Fruit fly (Drosophila melanogaster) whole organism, embryonic: ENCODE measurements around the gene Rack1.

Experiments
- CG11247 ChIP-seq: fragments of 200-800 bp; sonication (Bioruptor generic); IDR thresholded peaks from 2 replicates; pipeline ENCODE4 v1.3.6; 2022; ENCODE audit warnings: missing biosample characterization, missing genetic modification characterization
- CG11456 ChIP-seq: fragments of 200-800 bp; sonication (Bioruptor generic); IDR thresholded peaks from 3 replicates; pipeline ENCODE4 v1.3.6; 2022; ENCODE audit warnings: missing biosample characterization, missing genetic modification characterization
- CG12744 ChIP-seq: fragments of 200-800 bp; sonication (Bioruptor generic); optimal IDR thresholded peaks from 2 replicates; lab custom pipeline; 2016; ENCODE audit warnings: missing biosample characterization, missing genetic modification characterization
- CG14667 ChIP-seq: fragments of 200-800 bp; sonication (Bioruptor generic); IDR thresholded peaks from 2 replicates; pipeline ENCODE4 v1.3.6; 2022; ENCODE audit warnings: missing biosample characterization, missing genetic modification characterization
- CG17359 ChIP-seq: fragments of 200-800 bp; sonication (Bioruptor generic); optimal IDR thresholded peaks from 3 replicates; lab custom pipeline; 2018; ENCODE audit warnings: missing biosample characterization, mild to moderate bottlenecking, missing genetic modification characterization, moderate library complexity
- CG1792 ChIP-seq: fragments of 200-800 bp; sonication (Bioruptor generic); optimal IDR thresholded peaks from 2 replicates; lab custom pipeline; 2016; ENCODE audit warnings: missing biosample characterization, missing genetic modification characterization
- CG2120 ChIP-seq: fragments of 200-800 bp; sonication (Bioruptor generic); optimal IDR thresholded peaks from 3 replicates; lab custom pipeline; 2016; ENCODE audit warnings: missing biosample characterization, missing genetic modification characterization
- CG3163 ChIP-seq: fragments of 200-800 bp; sonication (Bioruptor generic); optimal IDR thresholded peaks from 3 replicates; lab custom pipeline; 2016; ENCODE audit warnings: missing biosample characterization, missing genetic modification characterization
- CG4617 ChIP-seq: fragments of 200-800 bp; sonication (Bioruptor generic); optimal IDR thresholded peaks from 3 replicates; lab custom pipeline; 2016; ENCODE audit warnings: missing biosample characterization, missing genetic modification characterization, borderline replicate concordance
- CG5180 ChIP-seq: fragments of 200-800 bp; sonication (Bioruptor generic); optimal IDR thresholded peaks from 3 replicates; lab custom pipeline; 2017; ENCODE audit warnings: missing biosample characterization, missing genetic modification characterization, mild to moderate bottlenecking, moderate library complexity, missing genetic modification reagents
- CG7357 ChIP-seq: fragments of 200-800 bp; sonication (Bioruptor generic); IDR thresholded peaks from 3 replicates; pipeline ENCODE4 v1.3.6; 2022; ENCODE audit warnings: missing biosample characterization, missing genetic modification characterization
- CG7839 ChIP-seq: fragments of 200-800 bp; sonication (Bioruptor generic); optimal IDR thresholded peaks from 3 replicates; lab custom pipeline; 2018; ENCODE audit warnings: missing biosample characterization, mild to moderate bottlenecking, missing genetic modification characterization, moderate library complexity
- CG7963 ChIP-seq: fragments of 200-800 bp; sonication (Bioruptor generic); IDR thresholded peaks from 3 replicates; pipeline ENCODE4 v1.3.6; 2022; ENCODE audit warnings: missing biosample characterization, missing genetic modification characterization; ENCODE audit not compliant: partially characterized antibody
- CG8478 ChIP-seq: fragments of >200 bp; optimal IDR thresholded peaks from 2 replicates; lab custom pipeline; 2018
- CG9215 ChIP-seq: fragments of 200-800 bp; sonication (Bioruptor generic); IDR thresholded peaks from 2 replicates; pipeline ENCODE4 v1.3.6; 2022; ENCODE audit warnings: missing biosample characterization, missing genetic modification characterization
- CG9609 ChIP-seq: fragments of 200-800 bp; sonication (Bioruptor generic); optimal IDR thresholded peaks from 3 replicates; lab custom pipeline; 2016; ENCODE audit warnings: missing biosample characterization, missing genetic modification characterization
- Camta ChIP-seq: fragments of 200-800 bp; sonication (Bioruptor generic); optimal IDR thresholded peaks from 2 replicates; lab custom pipeline; 2016; ENCODE audit warnings: missing biosample characterization, missing genetic modification characterization
- D19B ChIP-seq: fragments of 200-800 bp; sonication (Bioruptor generic); optimal IDR thresholded peaks from 2 replicates; lab custom pipeline; 2017; ENCODE audit warnings: missing biosample characterization, mild to moderate bottlenecking, missing genetic modification characterization
- Gsc ChIP-seq: fragments of 200-800 bp; sonication (Bioruptor generic); IDR thresholded peaks from 2 replicates; pipeline ENCODE4 v1.3.6; 2022; ENCODE audit warnings: missing biosample characterization, missing genetic modification characterization
- Hr39 ChIP-seq: fragments of >200 bp; optimal IDR thresholded peaks from 2 replicates; lab custom pipeline; 2017
- Hr78 ChIP-seq, 2 experiments: fragments of 200-800 bp in 1 of 2; fragments of >200 bp in 1 of 2; sonication (Bioruptor generic) in 1 of 2; optimal IDR thresholded peaks; 2 replicates each; lab custom pipeline; 2017 to 2019; ENCODE audit warnings: missing biosample characterization in 2 of 2, missing genetic modification characterization in 2 of 2, mild to moderate bottlenecking in 1 of 2, moderate library complexity in 1 of 2
- Jarid2 ChIP-seq: fragments of 200-800 bp; sonication (Bioruptor generic); optimal IDR thresholded peaks from 3 replicates; lab custom pipeline; 2017; ENCODE audit warnings: mild to moderate bottlenecking, missing biosample characterization, missing genetic modification reagents, missing genetic modification characterization
- Neu2 ChIP-seq: fragments of 200-800 bp; sonication (Bioruptor generic); optimal IDR thresholded peaks from 3 replicates; lab custom pipeline; 2016; ENCODE audit warnings: missing biosample characterization, missing genetic modification characterization, borderline replicate concordance
- Oaz ChIP-seq: fragments of 200-800 bp; sonication (Bioruptor generic); IDR thresholded peaks from 2 replicates; pipeline ENCODE4 v1.3.6; 2022; ENCODE audit warnings: missing biosample characterization, missing genetic modification characterization
- Six4 ChIP-seq: fragments of 200-800 bp; sonication (Bioruptor generic); optimal IDR thresholded peaks from 2 replicates; lab custom pipeline; 2016; ENCODE audit warnings: missing biosample characterization, missing genetic modification characterization
- Stat92E ChIP-seq, 3 experiments: fragments of >200 bp in 2 of 3; fragments of 200-800 bp in 1 of 3; sonication (Bioruptor generic) in 1 of 3; optimal IDR thresholded peaks; 2 replicates each; lab custom pipeline; 2017 to 2019; ENCODE audit warnings: missing biosample characterization in 3 of 3, missing genetic modification characterization in 3 of 3, mild to moderate bottlenecking in 1 of 3, moderate library complexity in 1 of 3
- amos ChIP-seq: fragments of 200-800 bp; sonication (Bioruptor generic); IDR thresholded peaks from 2 replicates; pipeline ENCODE4 v1.3.6; 2022; ENCODE audit warnings: missing biosample characterization, missing genetic modification characterization; ENCODE audit not compliant: partially characterized antibody
- ash1 ChIP-seq: fragments of 200-800 bp; sonication (Bioruptor generic); optimal IDR thresholded peaks from 2 replicates; lab custom pipeline; 2018; ENCODE audit warnings: missing biosample characterization, mild to moderate bottlenecking, missing genetic modification characterization
- bsh ChIP-seq, 2 experiments: fragments of 200-800 bp; sonication (Bioruptor generic); optimal IDR thresholded peaks; 2 replicates each; lab custom pipeline; 2017 to 2018; ENCODE audit warnings: mild to moderate bottlenecking in 2 of 2, missing biosample characterization in 2 of 2, missing genetic modification characterization in 2 of 2, moderate library complexity in 1 of 2
- caup ChIP-seq: fragments of 200-800 bp; sonication (Bioruptor generic); optimal IDR thresholded peaks from 3 replicates; lab custom pipeline; 2017; ENCODE audit warnings: missing biosample characterization, mild to moderate bottlenecking, missing genetic modification characterization, moderate library complexity; ENCODE audit not compliant: severe bottlenecking
- dmrt11E ChIP-seq: fragments of 200-800 bp; sonication (Bioruptor generic); optimal IDR thresholded peaks from 3 replicates; lab custom pipeline; 2018; ENCODE audit warnings: missing biosample characterization, mild to moderate bottlenecking, missing genetic modification characterization, moderate library complexity
- fd102C ChIP-seq: fragments of 200-800 bp; sonication (Bioruptor generic); optimal IDR thresholded peaks from 2 replicates; lab custom pipeline; 2018; ENCODE audit warnings: missing biosample characterization, mild to moderate bottlenecking, missing genetic modification characterization, moderate library complexity
- gro ChIP-seq: fragments of 200-800 bp; sonication (Bioruptor generic); optimal IDR thresholded peaks from 2 replicates; lab custom pipeline; 2016; ENCODE audit warnings: missing biosample characterization, missing genetic modification characterization
- hbn ChIP-seq: fragments of 200-800 bp; sonication (Bioruptor generic); IDR thresholded peaks from 2 replicates; pipeline ENCODE4 v1.3.6; 2022; ENCODE audit warnings: missing biosample characterization, missing genetic modification characterization; ENCODE audit not compliant: partially characterized antibody
- her ChIP-seq: fragments of 200-800 bp; sonication (Bioruptor generic); optimal IDR thresholded peaks from 2 replicates; lab custom pipeline; 2016; ENCODE audit warnings: missing biosample characterization, missing genetic modification characterization
- insv ChIP-seq, 2 experiments: fragments of 200-800 bp; sonication (Bioruptor generic); optimal IDR thresholded peaks; 3 replicates each; lab custom pipeline; 2016 to 2018; ENCODE audit warnings: missing biosample characterization in 2 of 2, missing genetic modification characterization in 2 of 2
- kah ChIP-seq: fragments of 200-800 bp; sonication (Bioruptor generic); optimal IDR thresholded peaks from 2 replicates; lab custom pipeline; 2018; ENCODE audit warnings: missing biosample characterization, mild to moderate bottlenecking, missing genetic modification characterization
- kni ChIP-seq: fragments of 200-800 bp; sonication (Bioruptor generic); optimal IDR thresholded peaks from 3 replicates; lab custom pipeline; 2017; ENCODE audit warnings: mild to moderate bottlenecking, missing biosample characterization, missing genetic modification reagents, missing genetic modification characterization
- mirr ChIP-seq: fragments of 200-800 bp; sonication (Bioruptor generic); optimal IDR thresholded peaks from 3 replicates; lab custom pipeline; 2018; ENCODE audit warnings: missing biosample characterization, mild to moderate bottlenecking, missing genetic modification characterization
- oc ChIP-seq: fragments of 200-800 bp; sonication (Bioruptor generic); optimal IDR thresholded peaks from 2 replicates; lab custom pipeline; 2018; ENCODE audit warnings: missing biosample characterization, mild to moderate bottlenecking, missing genetic modification characterization, moderate library complexity
- odd ChIP-seq: fragments of 200-800 bp; sonication (Bioruptor generic); optimal IDR thresholded peaks from 2 replicates; lab custom pipeline; 2017; ENCODE audit warnings: missing biosample characterization, mild to moderate bottlenecking, missing genetic modification characterization
- row ChIP-seq: fragments of 200-800 bp; sonication (Bioruptor generic); IDR thresholded peaks from 3 replicates; pipeline ENCODE4 v1.3.6; 2022; ENCODE audit warnings: missing biosample characterization, missing genetic modification characterization
- slbo ChIP-seq: fragments of 200-800 bp; sonication (Bioruptor generic); IDR thresholded peaks from 2 replicates; pipeline ENCODE4 v1.3.6; 2022; ENCODE audit warnings: missing biosample characterization, missing genetic modification characterization
- stwl ChIP-seq: fragments of 200-800 bp; sonication (Bioruptor generic); optimal IDR thresholded peaks from 3 replicates; lab custom pipeline; 2018; ENCODE audit warnings: missing biosample characterization, mild to moderate bottlenecking, missing genetic modification characterization, moderate library complexity
- tap ChIP-seq: fragments of 200-800 bp; optimal IDR thresholded peaks from 3 replicates; lab custom pipeline; 2019; ENCODE audit warnings: missing biosample characterization, mild to moderate bottlenecking, missing genetic modification characterization, moderate library complexity
- tio ChIP-seq: fragments of 200-800 bp; sonication (Bioruptor generic); optimal IDR thresholded peaks from 2 replicates; lab custom pipeline; 2017; ENCODE audit warnings: missing biosample characterization, missing genetic modification characterization, inconsistent platforms
- toy ChIP-seq: fragments of 200-800 bp; sonication (Bioruptor generic); IDR thresholded peaks from 2 replicates; pipeline ENCODE4 v1.3.6; 2022; ENCODE audit warnings: missing biosample characterization, missing genetic modification characterization

The Rack1 gene

DNA sequence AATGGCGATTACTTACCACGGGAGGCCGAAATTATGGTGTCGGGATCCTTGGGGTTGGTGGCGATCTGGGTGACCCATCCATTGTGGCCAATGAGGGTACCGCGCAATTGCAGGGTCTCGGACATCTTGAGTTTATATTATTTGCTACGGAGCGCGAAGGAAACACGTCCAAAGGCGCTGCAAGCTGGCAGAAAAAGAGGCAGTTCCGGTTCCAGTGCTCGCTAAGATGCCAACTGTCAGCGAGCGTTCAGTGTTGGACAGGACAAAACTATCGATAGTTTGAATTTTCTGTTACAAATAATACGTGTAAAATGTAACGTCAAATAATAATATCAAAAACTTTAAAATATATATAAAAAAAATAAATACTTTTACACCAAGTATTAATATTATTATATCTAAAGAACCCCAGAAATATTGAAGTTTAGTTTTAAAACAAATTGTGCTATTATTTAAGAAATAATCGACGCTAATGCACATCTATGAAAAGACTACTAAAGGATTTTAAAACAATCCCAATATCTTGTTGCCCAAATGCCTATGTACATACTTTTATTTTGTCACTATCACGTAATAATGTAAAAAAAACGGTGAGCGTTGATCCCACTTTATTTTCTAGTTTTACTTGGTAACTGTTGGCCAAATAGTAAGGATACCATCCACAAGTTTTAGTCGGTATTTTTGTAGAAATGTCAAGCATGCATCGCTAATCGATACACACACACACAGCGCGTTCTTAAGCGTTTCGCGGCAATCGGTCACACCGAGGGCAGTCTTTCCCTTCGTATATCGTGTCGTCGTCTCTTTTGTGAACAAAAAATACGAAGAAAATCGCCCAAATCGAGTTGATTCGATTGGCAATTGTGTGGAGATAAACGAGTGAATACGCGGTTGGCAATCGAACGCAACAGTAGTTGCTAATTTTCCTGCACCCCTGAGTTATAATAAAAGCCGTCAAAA is at the start of gene Rack1, which contains the start of gene mts (continued):
- TF ChIP-seq Neu2 = no peak
- TF ChIP-seq toy (GFP tag; lab: Robert Waterston, UW) = peak; percentile 37; the same call in 1 of the 2 replicates
- TF ChIP-seq Camta (GFP tag; lab: Kevin White, UChicago) = peak; percentile 83
- peak; percentile 77 for TF ChIP-seq her (GFP tag; lab: Kevin White, UChicago)
- TF ChIP-seq Jarid2 (GFP tag; lab: Kevin White, UChicago) = peak; percentile 74
- TF ChIP-seq amos (GFP tag; lab: Robert Waterston, UW) = peak; percentile 74
- no peak for TF ChIP-seq Hr78 (GFP tag; optimal IDR thresholded peaks at IDR 0.05; lab: Kevin White, UChicago)
- TF ChIP-seq CG9609 = peak; percentile 65
- peak; percentile 57 for TF ChIP-seq stwl (tag; lab: Kevin White, UChicago)
- TF ChIP-seq CG4617 (GFP tag; lab: Kevin White, UChicago) = peak; percentile 60
- TF ChIP-seq D19B (GFP tag; lab: Kevin White, UChicago) = peak; percentile 66
- TF ChIP-seq bsh (GFP tag; optimal IDR thresholded peaks at IDR 0.05; lab: Kevin White, UChicago) = peak; percentile 44 to 68
- TF ChIP-seq CG7963 (GFP tag; lab: Robert Waterston, UW) = peak; percentile 61
- peak; percentile 48 for TF ChIP-seq CG12744 (GFP tag; lab: Kevin White, UChicago)
- peak; percentile 34 for TF ChIP-seq CG3163 (GFP tag; lab: Kevin White, UChicago)
- peak in 1 of 2 experiments; percentile 69 for TF ChIP-seq insv (GFP tag; optimal IDR thresholded peaks at IDR 0.05; lab: Kevin White, UChicago)
- TF ChIP-seq kni = peak; percentile 77
- no peak for TF ChIP-seq Hr39 (lab: Kevin White, UChicago)
- TF ChIP-seq Gsc (GFP tag; lab: Robert Waterston, UW) = no peak
- peak; percentile 83 for TF ChIP-seq kah
- peak; percentile 84 for TF ChIP-seq CG17359 (tag; lab: Kevin White, UChicago)
- TF ChIP-seq CG7839 = peak; percentile 82
- peak; percentile 16; the same call in 1 of the 2 replicates for TF ChIP-seq hbn
- no peak for TF ChIP-seq oc (tag; lab: Kevin White, UChicago)
- TF ChIP-seq ash1 (GFP tag; lab: Kevin White, UChicago) = peak; percentile 90
- peak; percentile 92 for TF ChIP-seq CG11456 (GFP tag; lab: Robert Waterston, UW)
- no peak for TF ChIP-seq CG7357 (GFP tag; lab: Robert Waterston, UW)
- TF ChIP-seq tio = no peak
- TF ChIP-seq mirr (GFP tag; lab: Kevin White, UChicago) = peak; percentile 92
- TF ChIP-seq slbo (GFP tag; lab: Robert Waterston, UW) = peak; percentile 84
- peak in 1 of 3 experiments; percentile 53 for TF ChIP-seq Stat92E (GFP tag; optimal IDR thresholded peaks at IDR 0.05; lab: Kevin White, UChicago)
- TF ChIP-seq gro (GFP tag; lab: Kevin White, UChicago) = peak; percentile 81
- peak; percentile 48 for TF ChIP-seq CG9215
- TF ChIP-seq dmrt11E (tag; lab: Kevin White, UChicago) = peak; percentile 67
- TF ChIP-seq fd102C (GFP tag; lab: Kevin White, UChicago) = peak; percentile 61
- peak; percentile 86 for TF ChIP-seq CG11247 (GFP tag; lab: Robert Waterston, UW)
- peak; percentile 63 for TF ChIP-seq Six4 (GFP tag; lab: Kevin White, UChicago)
- TF ChIP-seq tap (tag; lab: Kevin White, UChicago) = peak; percentile 76
- peak; percentile 51; the same call in 2 of the 3 replicates for TF ChIP-seq row (GFP tag; lab: Robert Waterston, UW)
- TF ChIP-seq CG2120 (GFP tag; lab: Kevin White, UChicago) = peak; percentile 69
- TF ChIP-seq Oaz = peak; percentile 34; the same call in 1 of the 2 replicates
- peak; percentile 33; the same call in 1 of the 2 replicates for TF ChIP-seq CG14667
- peak; percentile 96 for TF ChIP-seq caup (GFP tag; lab: Kevin White, UChicago)
- TF ChIP-seq CG5180 (GFP tag; lab: Kevin White, UChicago) = peak; percentile 73
- TF ChIP-seq CG8478 (lab: Kevin White, UChicago) = no peak
- peak; percentile 59 for TF ChIP-seq CG1792 (GFP tag; lab: Kevin White, UChicago)
- peak; percentile 86 for TF ChIP-seq odd
